Fruit fly (Drosophila melanogaster): ENCODE results near the gene CG33710.

CG33710 gene

DNA sequence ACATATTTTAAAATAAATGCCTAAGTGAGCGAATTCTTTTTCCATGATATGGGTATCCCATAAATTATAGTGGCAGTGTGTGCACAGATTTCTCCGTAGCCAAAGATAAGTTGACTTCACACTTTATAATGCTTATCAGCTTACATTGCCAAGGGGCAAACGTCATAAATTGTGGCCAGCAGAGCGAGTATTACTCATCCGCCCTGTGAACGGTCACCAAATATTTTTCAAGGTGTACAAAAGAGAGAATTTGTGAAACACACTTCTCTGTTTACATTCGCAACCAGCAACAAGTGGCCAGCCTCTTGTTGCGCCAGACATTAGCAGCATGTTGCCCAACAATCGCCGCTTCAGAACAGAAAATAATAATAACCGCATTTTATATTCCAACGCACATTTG is 19.7 kb downstream of the CG33710 start (continued):
- TF ChIP-seq dimm (GFP tag; IDR thresholded peaks at IDR 0.05) (no peak), Aef1 (GFP tag; IDR thresholded peaks at IDR 0.05) (no peak), CG9797 (GFP tag; optimal IDR thresholded peaks at IDR 0.05) (no peak), usp (GFP tag; optimal IDR thresholded peaks at IDR 0.05) (no peak), NC2α (GFP tag; optimal IDR thresholded peaks at IDR 0.05) (no peak), Dip2 (GFP tag; IDR thresholded peaks at IDR 0.05) (no peak), Nf-YC (tag; optimal IDR thresholded peaks at IDR 0.05) (peak; percentile 8), CG9609 (GFP tag; optimal IDR thresholded peaks at IDR 0.05) (no peak), CG1233 (GFP tag; optimal IDR thresholded peaks at IDR 0.05) (peak; percentile 8), CG2199 (GFP tag; IDR thresholded peaks at IDR 0.05) (peak; percentile 53; the same call in 1 of the 3 replicates), ERR (GFP tag; optimal IDR thresholded peaks at IDR 0.05) (no peak), scrt (GFP tag; optimal IDR thresholded peaks at IDR 0.05) (peak; percentile 69), CG34422 (GFP tag; IDR thresholded peaks at IDR 0.05) (no peak; the same call in 2 of the 3 replicates), Six4 (GFP tag; optimal IDR thresholded peaks at IDR 0.05) (no peak), CG15011 (GFP tag; optimal IDR thresholded peaks at IDR 0.05) (no peak), CG11398 (GFP tag; optimal IDR thresholded peaks at IDR 0.05) (no peak), CG14050 (GFP tag; IDR thresholded peaks at IDR 0.05) (no peak), Awh (GFP tag; IDR thresholded peaks at IDR 0.05) (peak; percentile 48; the same call in 1 of the 2 replicates), fu2 (GFP tag; optimal IDR thresholded peaks at IDR 0.05) (no peak), CG15073 (GFP tag; optimal IDR thresholded peaks at IDR 0.05) (no peak), eyg (GFP tag; optimal IDR thresholded peaks at IDR 0.05) (peak; percentile 0), sug (tag; optimal IDR thresholded peaks at IDR 0.05) (peak; percentile 79), Kr (GFP tag; optimal IDR thresholded peaks at IDR 0.05) (no peak), Dll (GFP tag; IDR thresholded peaks at IDR 0.05; ENCODE audit: partially characterized antibody) (no peak), CG8359 (GFP tag; optimal IDR thresholded peaks at IDR 0.05; ENCODE audit: borderline replicate concordance) (peak; percentile 67), MBD-R2 (GFP tag; IDR thresholded peaks at IDR 0.05) (no peak), CG8478 (optimal IDR thresholded peaks at IDR 0.05) (no peak), CG17385 (GFP tag; optimal IDR thresholded peaks at IDR 0.05) (peak; percentile 53), CG7786 (GFP tag; optimal IDR thresholded peaks at IDR 0.05) (peak; percentile 11), CG15696 (tag; optimal IDR thresholded peaks at IDR 0.05) (no peak), CG14014 (GFP tag; IDR thresholded peaks at IDR 0.05) (peak; percentile 66; the same call in 1 of the 2 replicates), caup (GFP tag; optimal IDR thresholded peaks at IDR 0.05; ENCODE audit: severe bottlenecking) (peak; percentile 68), Tbp (GFP tag; optimal IDR thresholded peaks at IDR 0.05) (no peak), CG2712 (tag; optimal IDR thresholded peaks at IDR 0.05) (peak; percentile 2), CG1529 (GFP tag; optimal IDR thresholded peaks at IDR 0.05) (peak; percentile 5), hkb (optimal IDR thresholded peaks at IDR 0.05) (no peak), hkb (GFP tag; IDR thresholded peaks at IDR 0.05) (peak; percentile 78), Poxn (GFP tag; IDR thresholded peaks at IDR 0.05) (no peak), salm (tag; optimal IDR thresholded peaks at IDR 0.05) (peak; percentile 34), mirr (GFP tag; optimal IDR thresholded peaks at IDR 0.05) (peak; percentile 69), tio (GFP tag; optimal IDR thresholded peaks at IDR 0.05) (no peak), CHES-1-like (GFP tag; optimal IDR thresholded peaks at IDR 0.05) (peak; percentile 2), sd (tag; optimal IDR thresholded peaks at IDR 0.05) (peak; percentile 74), CG1792 (GFP tag; optimal IDR thresholded peaks at IDR 0.05) (no peak), ara (GFP tag; IDR thresholded peaks at IDR 0.05) (no peak; the same call in 1 of the 2 replicates), Gug (GFP tag; IDR thresholded peaks at IDR 0.05) (no peak), CG18764 (GFP tag; optimal IDR thresholded peaks at IDR 0.05) (peak; percentile 19), Lhr (GFP tag; optimal IDR thresholded peaks at IDR 0.05) (no peak), CG33557 (GFP tag; optimal IDR thresholded peaks at IDR 0.05) (no peak), CG10654 (GFP tag; optimal IDR thresholded peaks at IDR 0.05) (no peak), dpn (GFP tag; optimal IDR thresholded peaks at IDR 0.05) (peak; percentile 21 to 41), CG16815 (GFP tag; optimal IDR thresholded peaks at IDR 0.05) (no peak), sima (GFP tag; optimal IDR thresholded peaks at IDR 0.05) (no peak)

Measured in whole organism, embryonic.